Worm (Caenorhabditis elegans) whole organism, young adult: ENCODE results near the gene Y54F10AR.1.

Experiments
- B0019.2 ChIP-seq: fragments of 200-800 bp; sonication (Bioruptor generic); conservative IDR thresholded peaks from 2 replicates; pipeline ENCODE4 v1.3.6; 2022; ENCODE audit warnings: missing genetic modification reagents, missing genetic modification characterization, missing compliant biosample characterization
- F23B12.7 ChIP-seq: sonication (generic microtip); optimal IDR thresholded peaks from 2 replicates; lab custom pipeline; 2017; ENCODE audit warnings: missing genetic modification characterization, mild to moderate bottlenecking, missing compliant biosample characterization, antibody characterized with exemption, moderate library complexity; ENCODE audit not compliant: insufficient read depth
- F37B4.10 ChIP-seq: fragments of 200-800 bp; sonication (Bioruptor generic); IDR thresholded peaks from 2 replicates; pipeline ENCODE4 v1.3.6; 2022; ENCODE audit warnings: missing genetic modification characterization, missing compliant biosample characterization
- F57A8.1 ChIP-seq: fragments of 200-800 bp; sonication (Bioruptor generic); optimal IDR thresholded peaks from 2 replicates; lab custom pipeline; 2018; ENCODE audit warnings: mild to moderate bottlenecking, missing genetic modification characterization, moderate library complexity, missing compliant biosample characterization
- F57C9.4 ChIP-seq: sonication (generic microtip); optimal IDR thresholded peaks from 2 replicates; lab custom pipeline; 2017; ENCODE audit warnings: mild to moderate bottlenecking, missing genetic modification characterization, missing compliant biosample characterization
- K11D2.4 ChIP-seq: fragments of 200-800 bp; sonication (Bioruptor generic); IDR thresholded peaks from 2 replicates; pipeline ENCODE4 v1.3.6; 2022; ENCODE audit warnings: missing genetic modification reagents, missing genetic modification characterization, missing compliant biosample characterization
- T07F8.4 ChIP-seq: sonication (generic microtip); optimal IDR thresholded peaks from 2 replicates; lab custom pipeline; 2016; ENCODE audit warnings: mild to moderate bottlenecking, missing genetic modification characterization, moderate library complexity, missing compliant biosample characterization
- T26A5.8 ChIP-seq: sonication (generic microtip); optimal IDR thresholded peaks from 2 replicates; lab custom pipeline; 2016; ENCODE audit warnings: missing genetic modification characterization, missing compliant biosample characterization
- Y53G8AR.9 ChIP-seq: fragments of 200-800 bp; sonication (Bioruptor generic); conservative IDR thresholded peaks from 2 replicates; pipeline ENCODE4 v1.3.6; 2022; ENCODE audit warnings: missing genetic modification reagents, missing genetic modification characterization, missing compliant biosample characterization
- Y56A3A.18 ChIP-seq: fragments of 200-800 bp; sonication (Bioruptor generic); IDR thresholded peaks from 2 replicates; pipeline ENCODE4 v1.3.6; 2022; ENCODE audit warnings: missing genetic modification reagents, missing genetic modification characterization, missing compliant biosample characterization
- Y79H2A.3 ChIP-seq: fragments of 200-800 bp; sonication (Bioruptor generic); conservative IDR thresholded peaks from 2 replicates; pipeline ENCODE4 v1.3.6; 2022; ENCODE audit warnings: missing genetic modification reagents, missing genetic modification characterization, missing compliant biosample characterization
- ZK185.1 ChIP-seq: sonication (generic microtip); optimal IDR thresholded peaks from 2 replicates; lab custom pipeline; 2016; ENCODE audit warnings: mild to moderate bottlenecking, missing genetic modification characterization, missing compliant biosample characterization; ENCODE audit not compliant: poor library complexity, severe bottlenecking
- aptf-2 ChIP-seq: fragments of 200-800 bp; sonication (Bioruptor generic); conservative IDR thresholded peaks from 2 replicates; pipeline ENCODE4 v1.3.6; 2022; ENCODE audit warnings: missing genetic modification reagents, missing genetic modification characterization, missing compliant biosample characterization
- attf-5 ChIP-seq: fragments of 200-800 bp; sonication (Bioruptor generic); optimal IDR thresholded peaks from 2 replicates; lab custom pipeline; 2018; ENCODE audit warnings: mild to moderate bottlenecking, missing genetic modification characterization, missing compliant biosample characterization
- bed-1 ChIP-seq: fragments of 200-800 bp; sonication (Bioruptor generic); IDR thresholded peaks from 2 replicates; pipeline ENCODE4 v1.3.6; 2022; ENCODE audit warnings: missing genetic modification reagents, missing genetic modification characterization, missing compliant biosample characterization
- ccch-3 ChIP-seq: fragments of 200-800 bp; sonication (Bioruptor generic); optimal IDR thresholded peaks from 2 replicates; lab custom pipeline; 2018; ENCODE audit warnings: mild to moderate bottlenecking, missing genetic modification characterization, missing compliant biosample characterization
- cebp-1 ChIP-seq, 2 experiments: fragments of 200-800 bp in 1 of 2; sonication (Bioruptor generic) in 1 of 2; sonication (generic microtip) in 1 of 2; IDR thresholded peaks in 1 of 2; optimal IDR thresholded peaks in 1 of 2; 2 replicates each; pipeline versions ENCODE4 v1.3.6 to Lab custom; 2017 to 2022; ENCODE audit warnings: missing compliant biosample characterization in 2 of 2, missing genetic modification characterization in 2 of 2, mild to moderate bottlenecking in 1 of 2, missing genetic modification reagents in 1 of 2, moderate library complexity in 1 of 2
- ceh-40 ChIP-seq: fragments of 200-800 bp; sonication (Bioruptor generic); IDR thresholded peaks from 2 replicates; pipeline ENCODE4 v1.3.6; 2022; ENCODE audit warnings: missing genetic modification characterization, missing compliant biosample characterization
- ceh-79 ChIP-seq: sonication (generic microtip); optimal IDR thresholded peaks from 2 replicates; lab custom pipeline; 2017; ENCODE audit warnings: mild to moderate bottlenecking, missing genetic modification characterization, missing compliant biosample characterization
- chd-7 ChIP-seq: sonication (generic microtip); optimal IDR thresholded peaks from 2 replicates; lab custom pipeline; 2016; ENCODE audit warnings: mild to moderate bottlenecking, missing genetic modification characterization, moderate library complexity, missing compliant biosample characterization
- die-1 ChIP-seq: sonication (generic microtip); optimal IDR thresholded peaks from 2 replicates; lab custom pipeline; 2016; ENCODE audit warnings: missing genotype, mild to moderate bottlenecking, missing genetic modification characterization, missing compliant biosample characterization
- dpff-1 ChIP-seq: sonication (generic microtip); optimal IDR thresholded peaks from 2 replicates; lab custom pipeline; 2017; ENCODE audit warnings: mild to moderate bottlenecking, missing genetic modification characterization, missing compliant biosample characterization
- efl-1 ChIP-seq: fragments of 150-350 bp; optimal IDR thresholded peaks from 2 replicates; lab custom pipeline; 2014; ENCODE audit warnings: missing biosample characterization, missing genetic modification reagents, missing genetic modification characterization
- egl-44 ChIP-seq: fragments of 200-800 bp; sonication (Bioruptor generic); IDR thresholded peaks from 2 replicates; pipeline ENCODE4 v1.3.6; 2022; ENCODE audit warnings: missing genetic modification reagents, missing genetic modification characterization, missing compliant biosample characterization
- ets-4 ChIP-seq: fragments of 200-800 bp; sonication (Bioruptor generic); optimal IDR thresholded peaks from 2 replicates; lab custom pipeline; 2018; ENCODE audit warnings: mild to moderate bottlenecking, missing genetic modification characterization, missing compliant biosample characterization
- him-1 ChIP-seq: sonication (generic microtip); optimal IDR thresholded peaks from 2 replicates; lab custom pipeline; 2016; ENCODE audit warnings: missing genotype, missing genetic modification reagents, missing genetic modification characterization, missing compliant biosample characterization
- hmg-20 ChIP-seq: fragments of 200-800 bp; sonication (Bioruptor generic); IDR thresholded peaks from 2 replicates; pipeline ENCODE4 v1.3.6; 2022; ENCODE audit warnings: missing genetic modification reagents, missing genetic modification characterization, missing compliant biosample characterization
- let-607 ChIP-seq, 2 experiments: fragments of 200-800 bp in 1 of 2; sonication (Bioruptor generic) in 1 of 2; sonication (generic microtip) in 1 of 2; optimal IDR thresholded peaks; 2 replicates each; lab custom pipeline; 2016 to 2018; ENCODE audit warnings: mild to moderate bottlenecking in 2 of 2, missing compliant biosample characterization in 2 of 2, missing genetic modification characterization in 2 of 2, moderate library complexity in 2 of 2, missing genotype in 1 of 2
- lin-35 ChIP-seq, 3 experiments: fragments of 150-350 bp in 2 of 3; sonication (generic microtip) in 1 of 3; optimal IDR thresholded peaks; 2 replicates each; lab custom pipeline; 2014 to 2018; ENCODE audit warnings: missing biosample characterization in 3 of 3, missing genetic modification characterization in 3 of 3, missing genetic modification reagents in 3 of 3
- lin-40 ChIP-seq: sonication (generic microtip); optimal IDR thresholded peaks from 2 replicates; lab custom pipeline; 2016; ENCODE audit warnings: missing genetic modification characterization, mild to moderate bottlenecking, missing compliant biosample characterization, missing genotype, missing genetic modification reagents
- lir-1 ChIP-seq: fragments of 200-800 bp; sonication (Bioruptor generic); conservative IDR thresholded peaks from 2 replicates; pipeline ENCODE4 v1.3.6; 2022; ENCODE audit warnings: missing genetic modification reagents, missing genetic modification characterization, missing compliant biosample characterization
- madf-10 ChIP-seq: sonication (generic microtip); optimal IDR thresholded peaks from 2 replicates; lab custom pipeline; 2016; ENCODE audit warnings: mild to moderate bottlenecking, missing genetic modification characterization, missing compliant biosample characterization
- madf-3 ChIP-seq: fragments of 200-800 bp; sonication (Bioruptor generic); IDR thresholded peaks from 2 replicates; pipeline ENCODE4 v1.3.6; 2022; ENCODE audit warnings: missing genetic modification reagents, missing genetic modification characterization, missing compliant biosample characterization
- mxl-1 ChIP-seq: sonication (generic microtip); optimal IDR thresholded peaks from 2 replicates; lab custom pipeline; 2016; ENCODE audit warnings: missing genetic modification characterization, missing compliant biosample characterization
- nfya-2 ChIP-seq: fragments of 200-800 bp; sonication (Bioruptor generic); IDR thresholded peaks from 2 replicates; pipeline ENCODE4 v1.3.6; 2022; ENCODE audit warnings: missing genetic modification reagents, missing genetic modification characterization, missing compliant biosample characterization
- nhr-120 ChIP-seq: fragments of 200-800 bp; sonication (Bioruptor generic); IDR thresholded peaks from 2 replicates; pipeline ENCODE4 v1.3.6; 2022; ENCODE audit warnings: missing genetic modification characterization, missing compliant biosample characterization
- nhr-179 ChIP-seq: sonication (generic microtip); optimal IDR thresholded peaks from 2 replicates; lab custom pipeline; 2016; ENCODE audit warnings: mild to moderate bottlenecking, missing genetic modification characterization, missing compliant biosample characterization
- pbrm-1 ChIP-seq: fragments of 200-800 bp; sonication (Bioruptor generic); IDR thresholded peaks from 2 replicates; pipeline ENCODE4 v1.3.6; 2022; ENCODE audit warnings: missing genetic modification reagents, missing genetic modification characterization, missing compliant biosample characterization
- rcor-1 ChIP-seq: fragments of 200-800 bp; sonication (Bioruptor generic); IDR thresholded peaks from 2 replicates; pipeline ENCODE4 v1.3.6; 2022; ENCODE audit warnings: missing genetic modification reagents, missing genetic modification characterization, missing compliant biosample characterization
- snpc-1.1 ChIP-seq: sonication (generic microtip); optimal IDR thresholded peaks from 2 replicates; lab custom pipeline; 2017; ENCODE audit warnings: missing genetic modification characterization, mild to moderate bottlenecking, missing compliant biosample characterization, antibody characterized with exemption, moderate library complexity, missing genotype, missing genetic modification reagents; ENCODE audit not compliant: insufficient read depth
- snpc-4 ChIP-seq, 5 experiments: fragments of 150-350 bp in 1 of 5; sonication (generic microtip) in 4 of 5; optimal IDR thresholded peaks; 2 replicates each; lab custom pipeline; 2014 to 2018; ENCODE audit warnings: missing genetic modification characterization in 5 of 5, missing biosample characterization in 3 of 5, antibody characterized with exemption in 2 of 5, mild to moderate bottlenecking in 2 of 5, missing compliant biosample characterization in 2 of 5, missing genotype in 2 of 5, moderate library complexity in 2 of 5, missing genetic modification reagents in 1 of 5
- xnd-1 ChIP-seq: sonication (generic microtip); optimal IDR thresholded peaks from 2 replicates; lab custom pipeline; 2016; ENCODE audit warnings: missing genotype, missing genetic modification reagents, missing genetic modification characterization, missing compliant biosample characterization
- ztf-18 ChIP-seq: sonication (generic microtip); optimal IDR thresholded peaks from 2 replicates; lab custom pipeline; 2016; ENCODE audit warnings: missing genotype, mild to moderate bottlenecking, missing genetic modification characterization, missing compliant biosample characterization
- ztf-25 ChIP-seq: fragments of 200-800 bp; sonication (Bioruptor generic); IDR thresholded peaks from 2 replicates; pipeline ENCODE4 v1.3.6; 2022; ENCODE audit warnings: missing genetic modification reagents, missing genetic modification characterization, missing compliant biosample characterization
- ztf-26 ChIP-seq: sonication (generic microtip); optimal IDR thresholded peaks from 2 replicates; lab custom pipeline; 2017; ENCODE audit warnings: missing genetic modification characterization, missing compliant biosample characterization

The Y54F10AR.1 gene

ce11 chrIII:2576360-2577259, 1.1 kb upstream of the Y54F10AR.1 start (continued):
- TF ChIP-seq K11D2.4 (GFP tag; lab: Robert Waterston, UW) (no peak), Y56A3A.18 (GFP tag; lab: Robert Waterston, UW) (no peak), snpc-4 (GFP tag; optimal IDR thresholded peaks at IDR 0.05; lab: Kevin White, UChicago) (no peak), snpc-4 (tag; optimal IDR thresholded peaks at IDR 0.05; lab: Kevin White, UChicago) (peak in 1 of 4 experiments; percentile 11), bed-1 (GFP tag; lab: Robert Waterston, UW) (no peak), aptf-2 (GFP tag; lab: Robert Waterston, UW) (no peak), him-1 (no peak), nhr-120 (GFP tag; lab: Robert Waterston, UW) (no peak), efl-1 (GFP tag; lab: Kevin White, UChicago) (no peak), ceh-40 (GFP tag; lab: Robert Waterston, UW) (no peak), F57A8.1 (GFP tag; lab: Kevin White, UChicago) (no peak), ztf-25 (GFP tag; lab: Robert Waterston, UW) (no peak), ztf-26 (tag; lab: Kevin White, UChicago) (no peak), nhr-179 (no peak), rcor-1 (GFP tag; lab: Robert Waterston, UW) (no peak), ets-4 (GFP tag; lab: Kevin White, UChicago) (no peak), F57C9.4 (no peak), Y53G8AR.9 (no peak), nfya-2 (GFP tag; lab: Robert Waterston, UW) (no peak), madf-3 (GFP tag; lab: Robert Waterston, UW) (no peak), snpc-1.1 (tag; lab: Kevin White, UChicago) (no peak), F23B12.7 (no peak), attf-5 (GFP tag; lab: Kevin White, UChicago) (peak; percentile 90), ztf-18 (tag; lab: Kevin White, UChicago) (peak; percentile 89), xnd-1 (tag; lab: Kevin White, UChicago) (peak; percentile 65), die-1 (no peak), madf-10 (peak; percentile 13), lin-40 (tag; lab: Kevin White, UChicago) (peak; percentile 36), F37B4.10 (GFP tag; lab: Robert Waterston, UW) (no peak), chd-7 (no peak), let-607 (tag; optimal IDR thresholded peaks at IDR 0.05; lab: Kevin White, UChicago) (peak; percentile 1 to 43), T26A5.8 (tag; lab: Kevin White, UChicago) (no peak), T07F8.4 (tag; lab: Kevin White, UChicago) (no peak), cebp-1 (GFP tag; IDR thresholded peaks at IDR 0.05; lab: Robert Waterston, UW) (peak; percentile 26; the same call in 1 of the 2 replicates), cebp-1 (tag; optimal IDR thresholded peaks at IDR 0.05; lab: Kevin White, UChicago) (peak; percentile 65), B0019.2 (no peak), ccch-3 (GFP tag; lab: Kevin White, UChicago) (no peak), lin-35 (GFP tag; optimal IDR thresholded peaks at IDR 0.05; lab: Kevin White, UChicago) (peak in 1 of 3 experiments; percentile 40), ceh-79 (tag; lab: Kevin White, UChicago) (no peak), Y79H2A.3 (GFP tag; lab: Robert Waterston, UW) (no peak), egl-44 (GFP tag; lab: Robert Waterston, UW) (no peak), ZK185.1 (tag; lab: Kevin White, UChicago) (no peak), hmg-20 (GFP tag; lab: Robert Waterston, UW) (no peak), lir-1 (no peak), mxl-1 (tag; lab: Kevin White, UChicago) (no peak), dpff-1 (tag; lab: Kevin White, UChicago) (no peak), pbrm-1 (GFP tag; lab: Robert Waterston, UW) (0 out of 2 replicates have a peak, but pooled peaks have one; percentile 15)
